Worm (Caenorhabditis elegans) whole organism, L4 larva: ENCODE data around the gene Y39E4B.13.

ENCODE experiments used
- D1046.2 ChIP-seq: fragments of 200-800 bp; sonication (Bioruptor generic); IDR thresholded peaks from 2 replicates; pipeline ENCODE4 v1.3.6; 2022; ENCODE audit warnings: missing genetic modification characterization, missing compliant biosample characterization
- T26A8.4 ChIP-seq: fragments of 200-800 bp; sonication (Bioruptor generic); IDR thresholded peaks from 2 replicates; pipeline ENCODE4 v1.3.6; 2022; ENCODE audit warnings: missing genetic modification characterization, missing compliant biosample characterization
- Y5F2A.4 ChIP-seq: fragments of 200-800 bp; sonication (Bioruptor generic); optimal IDR thresholded peaks from 2 replicates; lab custom pipeline; 2018; ENCODE audit warnings: mild to moderate bottlenecking, missing genetic modification characterization, missing compliant biosample characterization
- aha-1 ChIP-seq: fragments of 150-350 bp; peaks from one replicate; lab custom pipeline; 2014; ENCODE audit warnings: missing biosample characterization, missing genetic modification characterization
- arid-1 ChIP-seq: fragments of 200-800 bp; sonication (Bioruptor generic); conservative IDR thresholded peaks from 2 replicates; pipeline ENCODE4 v1.3.6; 2022; ENCODE audit warnings: missing genetic modification reagents, missing genetic modification characterization, missing compliant biosample characterization
- ceh-44 ChIP-seq: fragments of 200-800 bp; sonication (Bioruptor generic); IDR thresholded peaks from 2 replicates; pipeline ENCODE4 v1.3.6; 2022; ENCODE audit warnings: missing genetic modification reagents, missing genetic modification characterization, missing compliant biosample characterization
- ctbp-1 ChIP-seq: fragments of 200-800 bp; sonication (Bioruptor generic); IDR thresholded peaks from 2 replicates; pipeline ENCODE4 v1.3.6; 2022; ENCODE audit warnings: missing genetic modification reagents, missing genetic modification characterization, missing compliant biosample characterization
- daf-16 ChIP-seq, 3 experiments: sonication (generic microtip); optimal IDR thresholded peaks; 2 replicates each; lab custom pipeline; 2016 to 2017; ENCODE audit warnings: missing genetic modification characterization in 3 of 3, missing genetic modification reagents in 3 of 3, mild to moderate bottlenecking in 2 of 3, missing compliant biosample characterization in 2 of 3, missing biosample characterization in 1 of 3, moderate library complexity in 1 of 3
- dmd-9 ChIP-seq: fragments of 200-800 bp; sonication (Bioruptor generic); IDR thresholded peaks from 2 replicates; pipeline ENCODE4 v1.3.6; 2022; ENCODE audit warnings: missing genetic modification reagents, missing genetic modification characterization, missing compliant biosample characterization
- dve-1 ChIP-seq: sonication (generic microtip); optimal IDR thresholded peaks from 2 replicates; lab custom pipeline; 2017; ENCODE audit warnings: antibody characterized with exemption, mild to moderate bottlenecking, missing genetic modification characterization, missing compliant biosample characterization; ENCODE audit not compliant: insufficient read depth
- egl-43 ChIP-seq: fragments of 200-800 bp; sonication (Bioruptor generic); IDR thresholded peaks from 2 replicates; pipeline ENCODE4 v1.3.6; 2022; ENCODE audit warnings: missing genetic modification reagents, missing genetic modification characterization, missing compliant biosample characterization
- hlh-11 ChIP-seq: fragments of 200-800 bp; sonication (Bioruptor generic); optimal IDR thresholded peaks from 2 replicates; lab custom pipeline; 2018; ENCODE audit warnings: mild to moderate bottlenecking, missing genetic modification characterization, missing compliant biosample characterization
- hlh-30 ChIP-seq: sonication (generic microtip); optimal IDR thresholded peaks from 2 replicates; lab custom pipeline; 2017; ENCODE audit warnings: antibody characterized with exemption, mild to moderate bottlenecking, missing genetic modification characterization, missing compliant biosample characterization; ENCODE audit not compliant: insufficient read depth
- lin-1 ChIP-seq: fragments of 200-800 bp; sonication (Bioruptor generic); IDR thresholded peaks from 2 replicates; pipeline ENCODE4 v1.3.6; 2022; ENCODE audit warnings: missing genetic modification reagents, missing genetic modification characterization, missing compliant biosample characterization
- lin-15B ChIP-seq: fragments of 150-350 bp; sonication (generic microtip); optimal IDR thresholded peaks from 3 replicates; lab custom pipeline; 2014; ENCODE audit warnings: missing biosample characterization, missing genetic modification characterization
- lsy-2 ChIP-seq, 2 experiments: fragments of 150-350 bp in 1 of 2; sonication (generic microtip) in 1 of 2; optimal IDR thresholded peaks; 2 replicates each; lab custom pipeline; 2014 to 2017; ENCODE audit warnings: missing biosample characterization in 2 of 2, missing genetic modification characterization in 2 of 2
- madf-5 ChIP-seq, 2 experiments: fragments of 200-800 bp; sonication (Bioruptor generic); IDR thresholded peaks; 2 replicates each; pipeline ENCODE4 v1.3.6; 2022; ENCODE audit warnings: missing compliant biosample characterization in 2 of 2, missing genetic modification characterization in 2 of 2
- mes-2 ChIP-seq: sonication (generic microtip); optimal IDR thresholded peaks from 2 replicates; lab custom pipeline; 2016; ENCODE audit warnings: missing genotype, mild to moderate bottlenecking, missing genetic modification characterization, missing compliant biosample characterization; ENCODE audit not compliant: poor library complexity, severe bottlenecking
- nhr-28 ChIP-seq: fragments of 150-350 bp; optimal IDR thresholded peaks from 2 replicates; lab custom pipeline; 2014; ENCODE audit warnings: missing biosample characterization, missing genetic modification characterization
- pha-4 ChIP-seq, 2 experiments: fragments of 150-350 bp in 1 of 2; fragments of 200-800 bp in 1 of 2; sonication (Bioruptor generic) in 1 of 2; IDR thresholded peaks in 1 of 2; optimal IDR thresholded peaks in 1 of 2; 2 replicates each; pipeline versions ENCODE4 v1.3.6 to Lab custom; 2014 to 2022; ENCODE audit warnings: missing genetic modification characterization in 2 of 2, missing genetic modification reagents in 2 of 2, missing biosample characterization in 1 of 2, missing compliant biosample characterization in 1 of 2
- rbr-2 ChIP-seq: sonication (generic microtip); optimal IDR thresholded peaks from 2 replicates; lab custom pipeline; 2016; ENCODE audit warnings: missing genotype, missing genetic modification characterization, missing compliant biosample characterization
- set-16 ChIP-seq: fragments of 200-800 bp; sonication (Bioruptor generic); IDR thresholded peaks from 2 replicates; pipeline ENCODE4 v1.3.6; 2022; ENCODE audit warnings: missing genetic modification reagents, missing genetic modification characterization, missing compliant biosample characterization
- spr-3 ChIP-seq: fragments of 200-800 bp; sonication (Bioruptor generic); optimal IDR thresholded peaks from 2 replicates; lab custom pipeline; 2018; ENCODE audit warnings: mild to moderate bottlenecking, missing genetic modification characterization, missing compliant biosample characterization
- unc-62 ChIP-seq, 3 experiments: fragments of 150-350 bp in 1 of 3; sonication (generic microtip); optimal IDR thresholded peaks in 2 of 3; peaks in 1 of 3; 1 replicate in 1 of 3; 2 replicates in 2 of 3; lab custom pipeline; 2014 to 2017; ENCODE audit warnings: missing biosample characterization in 3 of 3, missing genetic modification characterization in 3 of 3, missing genetic modification reagents in 3 of 3, missing genotype in 1 of 3

Y39E4B.13 gene

ce11 chrIII:13070548-13071050 lies 20.3 kb upstream of the Y39E4B.13 start, which contains the start of gene Y39E4B.6 (continued):
- peak in 1 of 2 experiments; percentile 100 for TF ChIP-seq unc-62 (GFP tag; optimal IDR thresholded peaks at IDR 0.05 in 1 of 2; lab: Kevin White, UChicago)
- no peak for TF ChIP-seq unc-62 (tag; optimal IDR thresholded peaks at IDR 0.05; lab: Kevin White, UChicago)

ce11 chrIII:13071432-13072259 lies 19.3 kb upstream of the Y39E4B.13 start:
- peak; percentile 79 for TF ChIP-seq aha-1
- peak; percentile 3 for TF ChIP-seq hlh-11 (tag; lab: Kevin White, UChicago)
- TF ChIP-seq nhr-28 (tag; lab: Kevin White, UChicago), result no peak
- TF ChIP-seq egl-43 (GFP tag; lab: Robert Waterston, UW), result peak; percentile 40; the same call in 1 of the 2 replicates
- peak; percentile 26 for TF ChIP-seq spr-3 (GFP tag; lab: Kevin White, UChicago)
- no peak for TF ChIP-seq arid-1 (GFP tag; lab: Robert Waterston, UW)
- peak; percentile 82 for TF ChIP-seq set-16 (GFP tag; lab: Robert Waterston, UW)
- TF ChIP-seq T26A8.4, result peak; percentile 49
- TF ChIP-seq D1046.2, result peak; percentile 27; the same call in 1 of the 2 replicates
- peak; percentile 11 for TF ChIP-seq dve-1 (tag; lab: Kevin White, UChicago)
- TF ChIP-seq dmd-9 (GFP tag; lab: Robert Waterston, UW), result 0 out of 2 replicates have a peak, but pooled peaks have one; percentile 55
- TF ChIP-seq lsy-2 (tag; optimal IDR thresholded peaks at IDR 0.05; lab: Kevin White, UChicago), result peak in 1 of 2 experiments; percentile 40
- no peak for TF ChIP-seq daf-16 (GFP tag; optimal IDR thresholded peaks at IDR 0.05; lab: Kevin White, UChicago)
- TF ChIP-seq daf-16 (tag; optimal IDR thresholded peaks at IDR 0.05; lab: Kevin White, UChicago), result peak; percentile 21
- no peak for TF ChIP-seq madf-5 (GFP tag; IDR thresholded peaks at IDR 0.05; lab: Robert Waterston, UW)
- peak; percentile 30 for TF ChIP-seq mes-2 (tag; lab: Kevin White, UChicago)
- peak; percentile 65 for TF ChIP-seq hlh-30 (tag; lab: Kevin White, UChicago)
- peak; percentile 29 for TF ChIP-seq rbr-2 (tag; lab: Kevin White, UChicago)
- TF ChIP-seq lin-15B, result no peak
- peak; percentile 37; the same call in 1 of the 2 replicates for TF ChIP-seq pha-4 (GFP tag; IDR thresholded peaks at IDR 0.05; lab: Robert Waterston, UW)
- no peak for TF ChIP-seq pha-4 (tag; optimal IDR thresholded peaks at IDR 0.05; lab: Kevin White, UChicago)

- TF ChIP-seq ctbp-1 (GFP tag; lab: Robert Waterston, UW) (no peak), aha-1 (peak; percentile 91), lin-1 (GFP tag; lab: Robert Waterston, UW) (no peak), Y5F2A.4 (GFP tag; lab: Kevin White, UChicago) (no peak)
These were observed 3.5 kb upstream of the Y39E4B.13 start for ce11 chrIII:13087437-13087836.

ce11 chrIII:13092352-13092751 lies 1.4 kb downstream of the Y39E4B.13 start:
- peak; percentile 83 for TF ChIP-seq set-16 (GFP tag; lab: Robert Waterston, UW)
- TF ChIP-seq ceh-44 (GFP tag; lab: Robert Waterston, UW), result no peak

- TF ChIP-seq aha-1, result peak; percentile 72
- peak; percentile 67; the same call in 1 of the 2 replicates for TF ChIP-seq set-16 (GFP tag; lab: Robert Waterston, UW)
- TF ChIP-seq hlh-30 (tag; lab: Kevin White, UChicago), result no peak
These were observed 8.4 kb downstream of the Y39E4B.13 start, which contains the start of gene pqn-83 for ce11 chrIII:13099190-13099875. TSS of gene pqn-83 (minus strand) at chrIII:13099461.
